Fruit fly (Drosophila melanogaster) whole organism, embryonic: Measurements from ENCODE around the gene PIG-Wb.
A peak's percentile ranks its signal among the peaks of the same experiment; 100 is the strongest.

Experiments used
- B-H2 ChIP-seq: fragments of 200-800 bp; sonication (Bioruptor generic); optimal IDR thresholded peaks from 2 replicates; lab custom pipeline; 2018; ENCODE audit warnings: missing biosample characterization, mild to moderate bottlenecking, missing genetic modification characterization
- CG10431 ChIP-seq: fragments of 200-800 bp; sonication (Bioruptor generic); optimal IDR thresholded peaks from 3 replicates; lab custom pipeline; 2018; ENCODE audit warnings: missing biosample characterization, mild to moderate bottlenecking, missing genetic modification characterization
- CG12219 ChIP-seq: fragments of 200-800 bp; sonication (Bioruptor generic); optimal IDR thresholded peaks from 3 replicates; lab custom pipeline; 2018; ENCODE audit warnings: missing biosample characterization, mild to moderate bottlenecking, missing genetic modification characterization
- CG12299 ChIP-seq: fragments of 200-800 bp; sonication (Bioruptor generic); optimal IDR thresholded peaks from 2 replicates; lab custom pipeline; 2018; ENCODE audit warnings: missing biosample characterization, mild to moderate bottlenecking, missing genetic modification characterization
- CG14965 ChIP-seq: fragments of 200-800 bp; sonication (Bioruptor generic); optimal IDR thresholded peaks from 2 replicates; lab custom pipeline; 2016; ENCODE audit warnings: missing biosample characterization, missing genetic modification characterization, borderline replicate concordance
- CG1603 ChIP-seq: fragments of 200-800 bp; sonication (Bioruptor generic); optimal IDR thresholded peaks from 2 replicates; lab custom pipeline; 2019; ENCODE audit warnings: missing biosample characterization, mild to moderate bottlenecking, missing genetic modification characterization, moderate library complexity
- CG16815 ChIP-seq: fragments of 200-800 bp; sonication (Bioruptor generic); optimal IDR thresholded peaks from 3 replicates; lab custom pipeline; 2017; ENCODE audit warnings: missing biosample characterization, mild to moderate bottlenecking, missing genetic modification characterization
- CG17328 ChIP-seq: fragments of 200-800 bp; sonication (Bioruptor generic); IDR thresholded peaks from 2 replicates; pipeline ENCODE4 v1.3.6; 2022; ENCODE audit warnings: missing biosample characterization, missing genetic modification characterization
- CG1832 ChIP-seq: fragments of 200-800 bp; sonication (Bioruptor generic); optimal IDR thresholded peaks from 2 replicates; lab custom pipeline; 2017; ENCODE audit warnings: missing biosample characterization, mild to moderate bottlenecking, missing genetic modification characterization, inconsistent platforms
- CG2202 ChIP-seq: fragments of 200-800 bp; sonication (Bioruptor generic); optimal IDR thresholded peaks from 2 replicates; lab custom pipeline; 2018; ENCODE audit warnings: missing biosample characterization, mild to moderate bottlenecking, missing genetic modification characterization
- CG30403 ChIP-seq: fragments of 200-800 bp; sonication (Bioruptor generic); optimal IDR thresholded peaks from 3 replicates; lab custom pipeline; 2016; ENCODE audit warnings: missing biosample characterization, missing genetic modification characterization
- CG32767 ChIP-seq: fragments of 200-800 bp; sonication (Bioruptor generic); IDR thresholded peaks from 2 replicates; pipeline ENCODE4 v1.3.6; 2022; ENCODE audit warnings: missing biosample characterization, missing genetic modification characterization
- CG4404 ChIP-seq: fragments of 200-800 bp; sonication (Bioruptor generic); IDR thresholded peaks from 2 replicates; pipeline ENCODE4 v1.3.6; 2022; ENCODE audit warnings: missing biosample characterization, missing genetic modification characterization
- CG4707 ChIP-seq: fragments of 200-800 bp; sonication (Bioruptor generic); optimal IDR thresholded peaks from 2 replicates; lab custom pipeline; 2018; ENCODE audit warnings: missing biosample characterization, mild to moderate bottlenecking, missing genetic modification characterization, moderate library complexity
- CG4854 ChIP-seq: fragments of 200-800 bp; sonication (Bioruptor generic); optimal IDR thresholded peaks from 2 replicates; lab custom pipeline; 2016; ENCODE audit warnings: missing biosample characterization, missing genetic modification characterization, inconsistent platforms
- CG5245 ChIP-seq: fragments of 200-800 bp; sonication (Bioruptor generic); optimal IDR thresholded peaks from 3 replicates; lab custom pipeline; 2016; ENCODE audit warnings: missing biosample characterization, missing genetic modification characterization
- CG8089 ChIP-seq: fragments of 200-800 bp; sonication (Bioruptor generic); optimal IDR thresholded peaks from 3 replicates; lab custom pipeline; 2016; ENCODE audit warnings: missing biosample characterization, missing genetic modification characterization
- CG8359 ChIP-seq: fragments of 200-800 bp; sonication (Bioruptor generic); optimal IDR thresholded peaks from 2 replicates; lab custom pipeline; 2017; ENCODE audit warnings: missing biosample characterization, mild to moderate bottlenecking, missing genetic modification characterization, borderline replicate concordance
- Camta ChIP-seq: fragments of 200-800 bp; sonication (Bioruptor generic); optimal IDR thresholded peaks from 2 replicates; lab custom pipeline; 2016; ENCODE audit warnings: missing biosample characterization, missing genetic modification characterization
- Chrac-16 ChIP-seq: fragments of 200-800 bp; sonication (Bioruptor generic); optimal IDR thresholded peaks from 3 replicates; lab custom pipeline; 2016; ENCODE audit warnings: missing biosample characterization, missing genetic modification characterization
- Dbx ChIP-seq: fragments of 200-800 bp; sonication (Bioruptor generic); IDR thresholded peaks from 3 replicates; pipeline ENCODE4 v1.3.6; 2022; ENCODE audit warnings: missing biosample characterization, missing genetic modification characterization
- Fer2 ChIP-seq: fragments of 200-800 bp; sonication (Bioruptor generic); optimal IDR thresholded peaks from 2 replicates; lab custom pipeline; 2018; ENCODE audit warnings: missing biosample characterization, mild to moderate bottlenecking, missing genetic modification characterization, moderate library complexity
- Gug ChIP-seq: fragments of 200-800 bp; sonication (Bioruptor generic); IDR thresholded peaks from 4 replicates; pipeline ENCODE4 v1.3.6; 2022; ENCODE audit warnings: missing biosample characterization, missing genetic modification characterization
- Hmr ChIP-seq: fragments of 200-800 bp; sonication (Bioruptor generic); optimal IDR thresholded peaks from 3 replicates; lab custom pipeline; 2017; ENCODE audit warnings: mild to moderate bottlenecking, missing biosample characterization, missing genetic modification reagents, missing genetic modification characterization
- Lhr ChIP-seq: fragments of 200-800 bp; sonication (Bioruptor generic); optimal IDR thresholded peaks from 3 replicates; lab custom pipeline; 2017; ENCODE audit warnings: mild to moderate bottlenecking, missing biosample characterization, missing genetic modification reagents, missing genetic modification characterization
- Max ChIP-seq: fragments of 200-800 bp; sonication (Bioruptor generic); optimal IDR thresholded peaks from 2 replicates; lab custom pipeline; 2016; ENCODE audit warnings: missing biosample characterization, mild to moderate bottlenecking, missing genetic modification characterization
- NFAT ChIP-seq: fragments of 200-800 bp; sonication (Bioruptor generic); IDR thresholded peaks from 2 replicates; pipeline ENCODE4 v1.3.6; 2022; ENCODE audit warnings: missing biosample characterization, missing genetic modification characterization
- Nf-YC ChIP-seq: fragments of 200-800 bp; optimal IDR thresholded peaks from 3 replicates; lab custom pipeline; 2019; ENCODE audit warnings: missing biosample characterization, mild to moderate bottlenecking, missing genetic modification characterization, moderate library complexity
- Sox100B ChIP-seq: fragments of 200-800 bp; sonication (Bioruptor generic); optimal IDR thresholded peaks from 3 replicates; lab custom pipeline; 2018; ENCODE audit warnings: missing biosample characterization, mild to moderate bottlenecking, missing genetic modification characterization
- Trl ChIP-seq, 3 experiments: fragments of >200 bp in 2 of 3; fragments of 200-800 bp in 1 of 3; sonication (Bioruptor generic) in 1 of 3; optimal IDR thresholded peaks; 2 replicates in 1 of 3; 3 replicates in 2 of 3; lab custom pipeline; 2016 to 2017; ENCODE audit warnings: missing biosample characterization in 1 of 3, missing genetic modification characterization in 1 of 3
- Vsx1 ChIP-seq: fragments of 200-800 bp; sonication (Bioruptor generic); optimal IDR thresholded peaks from 2 replicates; lab custom pipeline; 2017; ENCODE audit warnings: missing biosample characterization, mild to moderate bottlenecking, missing genetic modification characterization, missing genetic modification reagents
- al ChIP-seq: fragments of 200-800 bp; sonication (Bioruptor generic); IDR thresholded peaks from 2 replicates; pipeline ENCODE4 v1.3.6; 2022; ENCODE audit warnings: missing biosample characterization, missing genetic modification characterization
- ara ChIP-seq: fragments of 200-800 bp; sonication (Bioruptor generic); IDR thresholded peaks from 2 replicates; pipeline ENCODE4 v1.3.6; 2022; ENCODE audit warnings: missing biosample characterization, missing genetic modification characterization
- bab2 ChIP-seq: fragments of 200-800 bp; sonication (Bioruptor generic); optimal IDR thresholded peaks from 2 replicates; lab custom pipeline; 2016; ENCODE audit warnings: missing biosample characterization, missing genetic modification characterization
- bcd ChIP-seq: fragments of 200-800 bp; sonication (Bioruptor generic); optimal IDR thresholded peaks from 2 replicates; lab custom pipeline; 2017; ENCODE audit warnings: missing biosample characterization, mild to moderate bottlenecking, missing genetic modification characterization
- bigmax ChIP-seq: fragments of 200-800 bp; sonication (Bioruptor generic); optimal IDR thresholded peaks from 2 replicates; lab custom pipeline; 2018; ENCODE audit warnings: missing biosample characterization, mild to moderate bottlenecking, missing genetic modification characterization
- chinmo ChIP-seq: fragments of 200-800 bp; sonication (Bioruptor generic); IDR thresholded peaks from 4 replicates; pipeline ENCODE4 v1.3.6; 2022; ENCODE audit warnings: missing biosample characterization, missing genetic modification characterization; ENCODE audit not compliant: partially characterized antibody
- chn ChIP-seq: fragments of 200-800 bp; sonication (Bioruptor generic); optimal IDR thresholded peaks from 2 replicates; lab custom pipeline; 2016; ENCODE audit warnings: missing biosample characterization, missing genetic modification characterization
- crp ChIP-seq, 2 experiments: fragments of 200-800 bp; sonication (Bioruptor generic); optimal IDR thresholded peaks; 2 replicates in 1 of 2; 3 replicates in 1 of 2; lab custom pipeline; 2017; ENCODE audit warnings: missing biosample characterization in 2 of 2, missing genetic modification characterization in 2 of 2, mild to moderate bottlenecking in 1 of 2, moderate library complexity in 1 of 2
- gem ChIP-seq: fragments of 200-800 bp; sonication (Bioruptor generic); optimal IDR thresholded peaks from 2 replicates; lab custom pipeline; 2019; ENCODE audit warnings: missing biosample characterization, mild to moderate bottlenecking, missing genetic modification characterization, moderate library complexity
- gro ChIP-seq: fragments of 200-800 bp; sonication (Bioruptor generic); optimal IDR thresholded peaks from 2 replicates; lab custom pipeline; 2016; ENCODE audit warnings: missing biosample characterization, missing genetic modification characterization
- gsb ChIP-seq: fragments of 200-800 bp; sonication (Bioruptor generic); IDR thresholded peaks from 2 replicates; pipeline ENCODE4 v1.3.6; 2022; ENCODE audit warnings: missing biosample characterization, missing genetic modification characterization
- hb ChIP-seq: fragments of 200-800 bp; sonication (Bioruptor generic); IDR thresholded peaks from 3 replicates; pipeline ENCODE4 v1.3.6; 2022; ENCODE audit warnings: missing biosample characterization, missing genetic modification characterization; ENCODE audit not compliant: partially characterized antibody
- kni ChIP-seq: fragments of 200-800 bp; sonication (Bioruptor generic); optimal IDR thresholded peaks from 3 replicates; lab custom pipeline; 2017; ENCODE audit warnings: mild to moderate bottlenecking, missing biosample characterization, missing genetic modification reagents, missing genetic modification characterization
- lmd ChIP-seq: fragments of 200-800 bp; sonication (Bioruptor generic); IDR thresholded peaks from 2 replicates; pipeline ENCODE4 v1.3.6; 2022; ENCODE audit warnings: missing biosample characterization, missing genetic modification characterization
- phol ChIP-seq: fragments of 200-800 bp; sonication (Bioruptor generic); optimal IDR thresholded peaks from 3 replicates; lab custom pipeline; 2018; ENCODE audit warnings: missing biosample characterization, mild to moderate bottlenecking, missing genetic modification characterization, moderate library complexity
- pum ChIP-seq: fragments of 200-800 bp; sonication (Bioruptor generic); optimal IDR thresholded peaks from 2 replicates; lab custom pipeline; 2016; ENCODE audit warnings: missing biosample characterization, missing genetic modification characterization
- sna ChIP-seq: fragments of 200-800 bp; sonication (Bioruptor generic); IDR thresholded peaks from 2 replicates; pipeline ENCODE4 v1.3.6; 2022; ENCODE audit warnings: missing biosample characterization, missing genetic modification characterization; ENCODE audit not compliant: partially characterized antibody
- trem ChIP-seq: fragments of 200-800 bp; optimal IDR thresholded peaks from 3 replicates; lab custom pipeline; 2019; ENCODE audit warnings: missing biosample characterization, mild to moderate bottlenecking, missing genetic modification characterization, moderate library complexity
- twi ChIP-seq: fragments of 200-800 bp; optimal IDR thresholded peaks from 2 replicates; lab custom pipeline; 2019; ENCODE audit warnings: missing biosample characterization, mild to moderate bottlenecking, missing genetic modification characterization, moderate library complexity

The PIG-Wb gene

DNA sequence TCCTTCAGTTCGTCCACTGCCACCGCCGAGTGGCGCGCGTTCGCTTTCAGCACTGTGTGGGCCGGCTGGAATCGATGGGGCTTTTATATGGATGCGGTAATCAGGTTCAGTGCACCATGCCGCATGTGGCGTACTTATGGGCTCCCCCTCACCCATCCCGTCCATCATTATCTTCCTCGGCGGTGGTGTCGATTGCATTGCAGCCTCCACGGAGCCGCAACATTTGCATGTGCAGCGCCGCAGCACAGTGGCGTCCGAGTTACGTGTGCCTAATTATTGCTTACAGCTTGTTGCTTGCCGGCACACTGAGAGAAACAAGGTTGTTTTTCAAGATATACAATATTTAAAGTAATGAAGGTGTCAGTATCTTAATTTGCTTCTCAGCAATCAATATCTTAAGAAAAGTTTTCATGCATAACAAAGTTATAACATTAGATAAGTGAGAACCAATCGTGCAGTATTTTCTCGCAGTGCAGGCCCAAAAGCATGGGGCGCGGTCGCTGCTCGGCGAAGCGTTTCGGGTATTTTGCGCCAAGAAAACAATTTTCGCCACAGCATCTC is 35.5 kb downstream of the PIG-Wb start, which contains the start of gene CG13931 (continued):
- TF ChIP-seq pum (GFP tag; lab: Kevin White, UChicago), result peak; percentile 35
- TF ChIP-seq Max (GFP tag; lab: Kevin White, UChicago), result no peak
- no peak for TF ChIP-seq CG10431 (GFP tag; lab: Kevin White, UChicago)
- TF ChIP-seq CG2202 (tag; lab: Kevin White, UChicago), result no peak
- TF ChIP-seq chn (GFP tag; lab: Kevin White, UChicago), result no peak
- TF ChIP-seq bigmax (GFP tag; lab: Kevin White, UChicago), result no peak
- TF ChIP-seq Sox100B (GFP tag; lab: Kevin White, UChicago), result no peak
- peak; percentile 36; the same call in 1 of the 2 replicates for TF ChIP-seq CG17328
- TF ChIP-seq CG32767, result no peak
- no peak for TF ChIP-seq CG12299 (tag; lab: Kevin White, UChicago)
- no peak for TF ChIP-seq twi (tag; lab: Kevin White, UChicago)
- TF ChIP-seq Chrac-16 (GFP tag; lab: Kevin White, UChicago), result peak; percentile 23
- TF ChIP-seq sna (GFP tag; lab: Robert Waterston, UW), result no peak
- TF ChIP-seq bcd (GFP tag; lab: Kevin White, UChicago), result no peak
- no peak for TF ChIP-seq al (GFP tag; lab: Robert Waterston, UW)
- no peak for TF ChIP-seq hb (GFP tag; lab: Robert Waterston, UW)
- TF ChIP-seq CG4404 (GFP tag; lab: Robert Waterston, UW), result peak; percentile 20; the same call in 1 of the 2 replicates
- TF ChIP-seq Fer2, result no peak
- TF ChIP-seq CG8359 (GFP tag; lab: Kevin White, UChicago), result no peak
- TF ChIP-seq CG4854, result no peak
- no peak for TF ChIP-seq kni
- TF ChIP-seq B-H2 (GFP tag; lab: Kevin White, UChicago), result no peak
- TF ChIP-seq Lhr (GFP tag; lab: Kevin White, UChicago), result no peak
- TF ChIP-seq CG1832 (GFP tag; lab: Kevin White, UChicago), result no peak
- no peak for TF ChIP-seq CG5245 (GFP tag; lab: Kevin White, UChicago)
- no peak for TF ChIP-seq Nf-YC (tag; lab: Kevin White, UChicago)
- no peak for TF ChIP-seq crp (GFP tag; optimal IDR thresholded peaks at IDR 0.05; lab: Kevin White, UChicago)
- peak; percentile 33 for TF ChIP-seq lmd (GFP tag; lab: Robert Waterston, UW)
- TF ChIP-seq CG14965 (GFP tag; lab: Kevin White, UChicago), result no peak
- TF ChIP-seq gro (GFP tag; lab: Kevin White, UChicago), result no peak
- TF ChIP-seq CG16815 (GFP tag; lab: Kevin White, UChicago), result peak; percentile 8
- no peak for TF ChIP-seq Dbx (GFP tag; lab: Robert Waterston, UW)
- no peak for TF ChIP-seq Vsx1 (GFP tag; lab: Kevin White, UChicago)
- TF ChIP-seq CG12219 (GFP tag; lab: Kevin White, UChicago), result peak; percentile 10
- TF ChIP-seq CG30403, result peak; percentile 38
- TF ChIP-seq Trl (optimal IDR thresholded peaks at IDR 0.05; lab: Kevin White, UChicago), result no peak
- TF ChIP-seq Trl (GFP tag; optimal IDR thresholded peaks at IDR 0.05; lab: Kevin White, UChicago), result peak; percentile 6
- peak; percentile 20; the same call in 1 of the 4 replicates for TF ChIP-seq Gug
- TF ChIP-seq chinmo (GFP tag; lab: Robert Waterston, UW), result no peak
- no peak for TF ChIP-seq trem (tag; lab: Kevin White, UChicago)
- no peak for TF ChIP-seq Hmr (GFP tag; lab: Kevin White, UChicago)
- TF ChIP-seq NFAT (GFP tag; lab: Robert Waterston, UW), result no peak
- TF ChIP-seq ara, result no peak
- peak; percentile 73 for TF ChIP-seq CG1603 (tag; lab: Kevin White, UChicago)
- no peak for TF ChIP-seq Camta (GFP tag; lab: Kevin White, UChicago)
- no peak for TF ChIP-seq CG4707 (GFP tag; lab: Kevin White, UChicago)
- TF ChIP-seq CG8089 (GFP tag; lab: Kevin White, UChicago), result no peak
- peak; percentile 61 for TF ChIP-seq gem (tag; lab: Kevin White, UChicago)
- peak; percentile 15 for TF ChIP-seq bab2
- no peak for TF ChIP-seq gsb (GFP tag; lab: Robert Waterston, UW)
- TF ChIP-seq phol (tag; lab: Kevin White, UChicago), result peak; percentile 32
